Worm (Caenorhabditis elegans) whole organism, L3 larva: Measurements from ENCODE around the gene metl-1.
"Not testable (repeated sequence)": the region's sequence is repeated elsewhere in the genome, so short reads cannot be mapped to it uniquely, and the experiment has no call there.

Experiments
- aly-2 ChIP-seq: fragments of 150-350 bp; optimal IDR thresholded peaks from 2 replicates; lab custom pipeline; 2014; ENCODE audit warnings: missing biosample characterization, missing genetic modification characterization
- jun-1 ChIP-seq: fragments of 150-350 bp; optimal IDR thresholded peaks from 2 replicates; lab custom pipeline; 2014; ENCODE audit warnings: missing biosample characterization, missing genetic modification reagents, missing genetic modification characterization

- not testable (repeated sequence) for TF ChIP-seq aly-2, jun-1 (tag; lab: Kevin White, UChicago)
These were observed 30.9 kb downstream of the metl-1 start, which contains the start of gene ebp-2 for ce11 chrII:11442425-11442824.
